Worm (Caenorhabditis elegans) whole organism, young adult: ENCODE measurements around the gene R04E5.9.

Experiments
- B0019.2 ChIP-seq: fragments of 200-800 bp; sonication (Bioruptor generic); conservative IDR thresholded peaks from 2 replicates; pipeline ENCODE4 v1.3.6; 2022; ENCODE audit warnings: missing genetic modification reagents, missing genetic modification characterization, missing compliant biosample characterization
- B0035.1 ChIP-seq: sonication (generic microtip); optimal IDR thresholded peaks from 2 replicates; lab custom pipeline; 2016; ENCODE audit warnings: missing genetic modification characterization, mild to moderate bottlenecking, missing compliant biosample characterization, missing genotype, missing genetic modification reagents
- B0261.1 ChIP-seq: sonication (generic microtip); optimal IDR thresholded peaks from 2 replicates; lab custom pipeline; 2016; ENCODE audit warnings: mild to moderate bottlenecking, missing genetic modification characterization, moderate library complexity, missing compliant biosample characterization
- F23B12.7 ChIP-seq: sonication (generic microtip); optimal IDR thresholded peaks from 2 replicates; lab custom pipeline; 2017; ENCODE audit warnings: missing genetic modification characterization, mild to moderate bottlenecking, missing compliant biosample characterization, antibody characterized with exemption, moderate library complexity; ENCODE audit not compliant: insufficient read depth
- F49E8.2 ChIP-seq: sonication (generic microtip); optimal IDR thresholded peaks from 3 replicates; lab custom pipeline; 2017; ENCODE audit warnings: missing genetic modification characterization, mild to moderate bottlenecking, missing compliant biosample characterization, antibody characterized with exemption, moderate library complexity; ENCODE audit not compliant: insufficient read depth
- F57C9.4 ChIP-seq: sonication (generic microtip); optimal IDR thresholded peaks from 2 replicates; lab custom pipeline; 2017; ENCODE audit warnings: mild to moderate bottlenecking, missing genetic modification characterization, missing compliant biosample characterization
- K11D2.4 ChIP-seq: fragments of 200-800 bp; sonication (Bioruptor generic); IDR thresholded peaks from 2 replicates; pipeline ENCODE4 v1.3.6; 2022; ENCODE audit warnings: missing genetic modification reagents, missing genetic modification characterization, missing compliant biosample characterization
- K12H6.12 ChIP-seq: fragments of 200-800 bp; sonication (Bioruptor generic); optimal IDR thresholded peaks from 2 replicates; lab custom pipeline; 2018; ENCODE audit warnings: mild to moderate bottlenecking, missing genetic modification characterization, missing compliant biosample characterization
- T07F8.4 ChIP-seq: sonication (generic microtip); optimal IDR thresholded peaks from 2 replicates; lab custom pipeline; 2016; ENCODE audit warnings: mild to moderate bottlenecking, missing genetic modification characterization, moderate library complexity, missing compliant biosample characterization
- Y53F4B.3 ChIP-seq: fragments of 200-800 bp; sonication (Bioruptor generic); IDR thresholded peaks from 2 replicates; pipeline ENCODE4 v1.3.6; 2022; ENCODE audit warnings: missing genetic modification reagents, missing genetic modification characterization, missing compliant biosample characterization
- Y53G8AR.9 ChIP-seq: fragments of 200-800 bp; sonication (Bioruptor generic); conservative IDR thresholded peaks from 2 replicates; pipeline ENCODE4 v1.3.6; 2022; ENCODE audit warnings: missing genetic modification reagents, missing genetic modification characterization, missing compliant biosample characterization
- Y95B8A.8 ChIP-seq: fragments of 200-800 bp; sonication (Bioruptor generic); IDR thresholded peaks from 2 replicates; pipeline ENCODE4 v1.3.6; 2022; ENCODE audit warnings: missing genetic modification reagents, missing genetic modification characterization, missing compliant biosample characterization
- ZK185.1 ChIP-seq: sonication (generic microtip); optimal IDR thresholded peaks from 2 replicates; lab custom pipeline; 2016; ENCODE audit warnings: mild to moderate bottlenecking, missing genetic modification characterization, missing compliant biosample characterization; ENCODE audit not compliant: poor library complexity, severe bottlenecking
- akir-1 ChIP-seq: fragments of 200-800 bp; sonication (Bioruptor generic); optimal IDR thresholded peaks from 2 replicates; lab custom pipeline; 2018; ENCODE audit warnings: mild to moderate bottlenecking, missing genetic modification characterization, moderate library complexity, missing compliant biosample characterization
- ama-1 ChIP-seq, 3 experiments: fragments of 150-350 bp in 1 of 3; sonication (generic microtip) in 2 of 3; optimal IDR thresholded peaks; 2 replicates each; lab custom pipeline; 2014 to 2018; ENCODE audit warnings: missing biosample characterization in 2 of 3, missing genetic modification characterization in 2 of 3, missing genetic modification reagents in 2 of 3
- attf-3 ChIP-seq: fragments of 200-800 bp; sonication (Bioruptor generic); conservative IDR thresholded peaks from 2 replicates; pipeline ENCODE4 v1.3.6; 2022; ENCODE audit warnings: missing genetic modification reagents, missing genetic modification characterization, missing compliant biosample characterization
- bed-1 ChIP-seq: fragments of 200-800 bp; sonication (Bioruptor generic); IDR thresholded peaks from 2 replicates; pipeline ENCODE4 v1.3.6; 2022; ENCODE audit warnings: missing genetic modification reagents, missing genetic modification characterization, missing compliant biosample characterization
- bed-2 ChIP-seq: fragments of 200-800 bp; sonication (Bioruptor generic); IDR thresholded peaks from 2 replicates; pipeline ENCODE4 v1.3.6; 2022; ENCODE audit warnings: missing genetic modification reagents, missing genetic modification characterization, missing compliant biosample characterization
- ceh-27 ChIP-seq: fragments of 200-800 bp; sonication (Bioruptor generic); optimal IDR thresholded peaks from 2 replicates; lab custom pipeline; 2018; ENCODE audit warnings: mild to moderate bottlenecking, missing genetic modification characterization, moderate library complexity, missing compliant biosample characterization
- ceh-58 ChIP-seq: fragments of 200-800 bp; sonication (Bioruptor generic); IDR thresholded peaks from 2 replicates; pipeline ENCODE4 v1.3.6; 2022; ENCODE audit warnings: missing genetic modification characterization, missing compliant biosample characterization
- die-1 ChIP-seq: sonication (generic microtip); optimal IDR thresholded peaks from 2 replicates; lab custom pipeline; 2016; ENCODE audit warnings: missing genotype, mild to moderate bottlenecking, missing genetic modification characterization, missing compliant biosample characterization
- dpl-1 ChIP-seq: fragments of 150-350 bp; optimal IDR thresholded peaks from 2 replicates; lab custom pipeline; 2014; ENCODE audit warnings: missing biosample characterization, missing genetic modification reagents, missing genetic modification characterization
- egl-18 ChIP-seq: fragments of 200-800 bp; sonication (Bioruptor generic); IDR thresholded peaks from 2 replicates; pipeline ENCODE4 v1.3.6; 2022; ENCODE audit warnings: missing genetic modification reagents, missing genetic modification characterization, missing compliant biosample characterization
- ets-4 ChIP-seq: fragments of 200-800 bp; sonication (Bioruptor generic); optimal IDR thresholded peaks from 2 replicates; lab custom pipeline; 2018; ENCODE audit warnings: mild to moderate bottlenecking, missing genetic modification characterization, missing compliant biosample characterization
- him-1 ChIP-seq: sonication (generic microtip); optimal IDR thresholded peaks from 2 replicates; lab custom pipeline; 2016; ENCODE audit warnings: missing genotype, missing genetic modification reagents, missing genetic modification characterization, missing compliant biosample characterization
- lag-1 ChIP-seq: fragments of 200-800 bp; sonication (Bioruptor generic); IDR thresholded peaks from 2 replicates; pipeline ENCODE4 v1.3.6; 2022; ENCODE audit warnings: missing genetic modification reagents, missing genetic modification characterization, missing compliant biosample characterization
- lin-40 ChIP-seq: sonication (generic microtip); optimal IDR thresholded peaks from 2 replicates; lab custom pipeline; 2016; ENCODE audit warnings: missing genetic modification characterization, mild to moderate bottlenecking, missing compliant biosample characterization, missing genotype, missing genetic modification reagents
- lsl-1 ChIP-seq: fragments of 200-800 bp; sonication (Bioruptor generic); optimal IDR thresholded peaks from 2 replicates; lab custom pipeline; 2018; ENCODE audit warnings: mild to moderate bottlenecking, missing genetic modification characterization, moderate library complexity, missing compliant biosample characterization
- madf-6 ChIP-seq: fragments of 200-800 bp; sonication (Bioruptor generic); IDR thresholded peaks from 2 replicates; pipeline ENCODE4 v1.3.6; 2022; ENCODE audit warnings: missing genetic modification reagents, missing genetic modification characterization, missing compliant biosample characterization
- nfya-2 ChIP-seq: fragments of 200-800 bp; sonication (Bioruptor generic); IDR thresholded peaks from 2 replicates; pipeline ENCODE4 v1.3.6; 2022; ENCODE audit warnings: missing genetic modification reagents, missing genetic modification characterization, missing compliant biosample characterization
- nfyb-1 ChIP-seq: fragments of 200-800 bp; sonication (Bioruptor generic); IDR thresholded peaks from 2 replicates; pipeline ENCODE4 v1.3.6; 2022; ENCODE audit warnings: missing genetic modification reagents, missing genetic modification characterization, missing compliant biosample characterization
- nhr-179 ChIP-seq: sonication (generic microtip); optimal IDR thresholded peaks from 2 replicates; lab custom pipeline; 2016; ENCODE audit warnings: mild to moderate bottlenecking, missing genetic modification characterization, missing compliant biosample characterization
- nhr-80 ChIP-seq: sonication (generic microtip); optimal IDR thresholded peaks from 2 replicates; lab custom pipeline; 2016; ENCODE audit warnings: missing genetic modification characterization, missing compliant biosample characterization
- rcor-1 ChIP-seq: fragments of 200-800 bp; sonication (Bioruptor generic); IDR thresholded peaks from 2 replicates; pipeline ENCODE4 v1.3.6; 2022; ENCODE audit warnings: missing genetic modification reagents, missing genetic modification characterization, missing compliant biosample characterization
- rec-8 ChIP-seq, 2 experiments: sonication (generic microtip); optimal IDR thresholded peaks; 2 replicates each; lab custom pipeline; 2016; ENCODE audit warnings: mild to moderate bottlenecking in 2 of 2, missing genetic modification characterization in 2 of 2, missing genetic modification reagents in 2 of 2, missing genotype in 2 of 2, missing biosample characterization in 1 of 2, missing compliant biosample characterization in 1 of 2, moderate library complexity in 1 of 2
- repo-1 ChIP-seq: sonication (generic microtip); optimal IDR thresholded peaks from 2 replicates; lab custom pipeline; 2017; ENCODE audit warnings: mild to moderate bottlenecking, missing genetic modification characterization, missing compliant biosample characterization
- rpc-1 ChIP-seq, 2 experiments: fragments of 150-350 bp in 1 of 2; sonication (generic microtip) in 1 of 2; optimal IDR thresholded peaks; 2 replicates each; lab custom pipeline; 2014 to 2018; ENCODE audit warnings: missing biosample characterization in 1 of 2, missing genetic modification characterization in 1 of 2, missing genetic modification reagents in 1 of 2, missing genotype in 1 of 2
- snpc-4 ChIP-seq, 5 experiments: fragments of 150-350 bp in 1 of 5; sonication (generic microtip) in 4 of 5; optimal IDR thresholded peaks; 2 replicates each; lab custom pipeline; 2014 to 2018; ENCODE audit warnings: missing genetic modification characterization in 5 of 5, missing biosample characterization in 3 of 5, antibody characterized with exemption in 2 of 5, mild to moderate bottlenecking in 2 of 5, missing compliant biosample characterization in 2 of 5, missing genotype in 2 of 5, moderate library complexity in 2 of 5, missing genetic modification reagents in 1 of 5
- tbp1 ChIP-seq: fragments of 200-800 bp; sonication (Bioruptor generic); optimal IDR thresholded peaks from 2 replicates; lab custom pipeline; 2018; ENCODE audit warnings: mild to moderate bottlenecking, missing genetic modification characterization, missing compliant biosample characterization
- tlf-1 ChIP-seq: fragments of 200-800 bp; sonication (Bioruptor generic); optimal IDR thresholded peaks from 2 replicates; lab custom pipeline; 2018; ENCODE audit warnings: mild to moderate bottlenecking, missing genetic modification characterization, missing compliant biosample characterization
- ztf-18 ChIP-seq: sonication (generic microtip); optimal IDR thresholded peaks from 2 replicates; lab custom pipeline; 2016; ENCODE audit warnings: missing genotype, mild to moderate bottlenecking, missing genetic modification characterization, missing compliant biosample characterization
- ztf-22 ChIP-seq: fragments of 200-800 bp; sonication (Bioruptor generic); optimal IDR thresholded peaks from 2 replicates; lab custom pipeline; 2018; ENCODE audit warnings: mild to moderate bottlenecking, missing genetic modification characterization, moderate library complexity, missing compliant biosample characterization
- ztf-25 ChIP-seq: fragments of 200-800 bp; sonication (Bioruptor generic); IDR thresholded peaks from 2 replicates; pipeline ENCODE4 v1.3.6; 2022; ENCODE audit warnings: missing genetic modification reagents, missing genetic modification characterization, missing compliant biosample characterization
- ztf-26 ChIP-seq: sonication (generic microtip); optimal IDR thresholded peaks from 2 replicates; lab custom pipeline; 2017; ENCODE audit warnings: missing genetic modification characterization, missing compliant biosample characterization
- ztf-3 ChIP-seq: fragments of 200-800 bp; sonication (Bioruptor generic); optimal IDR thresholded peaks from 2 replicates; lab custom pipeline; 2018; ENCODE audit warnings: mild to moderate bottlenecking, missing genetic modification characterization, missing compliant biosample characterization
- ztf-6 ChIP-seq: fragments of 200-800 bp; sonication (Bioruptor generic); IDR thresholded peaks from 2 replicates; pipeline ENCODE4 v1.3.6; 2022; ENCODE audit warnings: missing genetic modification reagents, missing genetic modification characterization, missing compliant biosample characterization

R04E5.9 gene

ce11 chrX:8835887-8836348 lies 25.0 kb upstream of the R04E5.9 start, which contains the start of gene C28G1.2 (continued):
- peak; percentile 90 for TF ChIP-seq T07F8.4
- TF ChIP-seq rec-8 (tag; optimal IDR thresholded peaks at IDR 0.05; lab: Kevin White, UChicago): peak; percentile 90 to 95
- TF ChIP-seq nfya-2 (GFP tag; lab: Robert Waterston, UW): no peak
- TF ChIP-seq madf-6 (GFP tag; lab: Robert Waterston, UW): no peak; the same call in 1 of the 2 replicates
- TF ChIP-seq F49E8.2 (tag; lab: Kevin White, UChicago): no peak
- no peak for TF ChIP-seq bed-1 (GFP tag; lab: Robert Waterston, UW)
- TF ChIP-seq Y53G8AR.9 (GFP tag; lab: Robert Waterston, UW): peak; percentile 68; the same call in 1 of the 2 replicates
- TF ChIP-seq ama-1 (optimal IDR thresholded peaks at IDR 0.05; lab: Kevin White, UChicago): no peak
- TF ChIP-seq ama-1 (GFP tag; optimal IDR thresholded peaks at IDR 0.05; lab: Kevin White, UChicago): peak; percentile 79 to 92
- TF ChIP-seq ceh-58: 0 out of 2 replicates have a peak, but pooled peaks have one; percentile 83
- peak; percentile 84 for TF ChIP-seq akir-1
- peak; percentile 96 for TF ChIP-seq ceh-27
- peak; percentile 96 for TF ChIP-seq lin-40 (tag; lab: Kevin White, UChicago)
- peak; percentile 78 for TF ChIP-seq Y95B8A.8 (GFP tag; lab: Robert Waterston, UW)
- TF ChIP-seq lsl-1 (GFP tag; lab: Kevin White, UChicago): peak; percentile 20
- peak; percentile 75 for TF ChIP-seq snpc-4 (GFP tag; optimal IDR thresholded peaks at IDR 0.05; lab: Kevin White, UChicago)
- peak; percentile 30 to 78 (median 76) for TF ChIP-seq snpc-4 (tag; optimal IDR thresholded peaks at IDR 0.05; lab: Kevin White, UChicago)
- peak; percentile 91 for TF ChIP-seq egl-18 (GFP tag; lab: Robert Waterston, UW)
- peak; percentile 83 for TF ChIP-seq tlf-1 (GFP tag; lab: Kevin White, UChicago)
- no peak for TF ChIP-seq bed-2 (GFP tag; lab: Robert Waterston, UW)
- TF ChIP-seq B0261.1 (tag; lab: Kevin White, UChicago): peak; percentile 100
- peak; percentile 92 for TF ChIP-seq repo-1 (tag; lab: Kevin White, UChicago)
- peak; percentile 97 for TF ChIP-seq die-1 (tag; lab: Kevin White, UChicago)
- peak; percentile 94 for TF ChIP-seq K12H6.12 (tag; lab: Kevin White, UChicago)
- TF ChIP-seq rpc-1 (optimal IDR thresholded peaks at IDR 0.05; lab: Kevin White, UChicago): peak; percentile 98
- TF ChIP-seq rpc-1 (tag; optimal IDR thresholded peaks at IDR 0.05; lab: Kevin White, UChicago): peak; percentile 97
- TF ChIP-seq B0019.2 (GFP tag; lab: Robert Waterston, UW): 0 out of 2 replicates have a peak, but pooled peaks have one; percentile 45
- peak; percentile 89; the same call in 1 of the 2 replicates for TF ChIP-seq K11D2.4
- TF ChIP-seq ztf-6 (GFP tag; lab: Robert Waterston, UW): peak; percentile 81
- peak; percentile 93 for TF ChIP-seq ztf-25 (GFP tag; lab: Robert Waterston, UW)
- TF ChIP-seq ztf-3 (GFP tag; lab: Kevin White, UChicago): peak; percentile 70
- TF ChIP-seq ZK185.1 (tag; lab: Kevin White, UChicago): peak; percentile 95
- peak; percentile 68 for TF ChIP-seq attf-3
- TF ChIP-seq ets-4 (GFP tag; lab: Kevin White, UChicago): peak; percentile 82
- peak; percentile 87 for TF ChIP-seq rcor-1 (GFP tag; lab: Robert Waterston, UW)
- TF ChIP-seq dpl-1: peak; percentile 4
- TF ChIP-seq F57C9.4 (tag; lab: Kevin White, UChicago): peak; percentile 71
- TF ChIP-seq nfyb-1 (GFP tag; lab: Robert Waterston, UW): peak; percentile 87
- TF ChIP-seq ztf-26 (tag; lab: Kevin White, UChicago): peak; percentile 86
- peak; percentile 91 for TF ChIP-seq B0035.1 (tag; lab: Kevin White, UChicago)
- TF ChIP-seq him-1 (tag; lab: Kevin White, UChicago): peak; percentile 93
- peak; percentile 83 for TF ChIP-seq ztf-22 (GFP tag; lab: Kevin White, UChicago)
- TF ChIP-seq Y53F4B.3 (GFP tag; lab: Robert Waterston, UW): peak; percentile 77; the same call in 1 of the 2 replicates
- TF ChIP-seq ztf-18: peak; percentile 92
- TF ChIP-seq lag-1 (GFP tag; lab: Robert Waterston, UW): no peak
- TF ChIP-seq F23B12.7: peak; percentile 62
- peak; percentile 17 for TF ChIP-seq nhr-179
- peak; percentile 100 for TF ChIP-seq tbp1
- peak; percentile 68 for TF ChIP-seq nhr-80 (tag; lab: Kevin White, UChicago)
